Worm (Caenorhabditis elegans) whole organism, early embryonic: ENCODE data around the gene C11E4.6.

Experiments
- B0310.2 ChIP-seq: sonication (generic microtip); optimal IDR thresholded peaks from 2 replicates; lab custom pipeline; 2016; ENCODE audit warnings: mild to moderate bottlenecking, missing genetic modification characterization, missing compliant biosample characterization
- F13C5.2 ChIP-seq: sonication (generic microtip); optimal IDR thresholded peaks from 2 replicates; lab custom pipeline; 2017; ENCODE audit warnings: mild to moderate bottlenecking, missing genetic modification characterization, inconsistent platforms, missing compliant biosample characterization
- aly-1 ChIP-seq: sonication (generic microtip); optimal IDR thresholded peaks from 2 replicates; lab custom pipeline; 2016; ENCODE audit warnings: missing genetic modification characterization, missing compliant biosample characterization
- ama-1 ChIP-seq: fragments of 150-350 bp; optimal IDR thresholded peaks from 2 replicates; lab custom pipeline; 2014
- ceh-13 ChIP-seq: fragments of 200-800 bp; sonication (Bioruptor generic); optimal IDR thresholded peaks from 2 replicates; lab custom pipeline; 2018; ENCODE audit warnings: mild to moderate bottlenecking, missing genetic modification characterization, missing compliant biosample characterization
- ceh-36 ChIP-seq: sonication (generic microtip); optimal IDR thresholded peaks from 2 replicates; lab custom pipeline; 2016; ENCODE audit warnings: missing genetic modification characterization, inconsistent platforms, missing compliant biosample characterization
- ets-7 ChIP-seq: sonication (generic microtip); optimal IDR thresholded peaks from 2 replicates; lab custom pipeline; 2016; ENCODE audit warnings: missing genotype, missing genetic modification characterization, missing compliant biosample characterization
- flt-1 ChIP-seq: fragments of 200-800 bp; sonication (Bioruptor generic); IDR thresholded peaks from 2 replicates; pipeline ENCODE4 v1.3.6; 2022; ENCODE audit warnings: missing genetic modification characterization, missing compliant biosample characterization
- hmbx-1 ChIP-seq: sonication (generic microtip); optimal IDR thresholded peaks from 2 replicates; lab custom pipeline; 2016; ENCODE audit warnings: mild to moderate bottlenecking, missing genetic modification characterization, missing compliant biosample characterization
- hmg-4 ChIP-seq: fragments of 200-800 bp; sonication (Bioruptor generic); optimal IDR thresholded peaks from 2 replicates; lab custom pipeline; 2018; ENCODE audit warnings: mild to moderate bottlenecking, missing genetic modification characterization, missing compliant biosample characterization
- hnd-1 ChIP-seq: sonication (generic microtip); optimal IDR thresholded peaks from 2 replicates; lab custom pipeline; 2016; ENCODE audit warnings: missing genetic modification characterization, missing compliant biosample characterization
- pes-1 ChIP-seq: fragments of 200-800 bp; sonication (Bioruptor generic); IDR thresholded peaks from 2 replicates; pipeline ENCODE4 v1.3.6; 2022; ENCODE audit warnings: missing genetic modification reagents, missing genetic modification characterization, missing compliant biosample characterization
- scrt-1 ChIP-seq: fragments of 200-800 bp; sonication (Bioruptor generic); IDR thresholded peaks from 2 replicates; pipeline ENCODE4 v1.3.6; 2022; ENCODE audit warnings: missing genetic modification characterization, missing compliant biosample characterization
- sea-1 ChIP-seq: fragments of 200-800 bp; sonication (Bioruptor generic); conservative IDR thresholded peaks from 2 replicates; pipeline ENCODE4 v1.3.6; 2022; ENCODE audit warnings: missing genetic modification characterization, missing compliant biosample characterization
- tbx-11 ChIP-seq: fragments of 200-800 bp; sonication (Bioruptor generic); IDR thresholded peaks from 2 replicates; pipeline ENCODE4 v1.3.6; 2022; ENCODE audit warnings: missing genetic modification characterization, missing compliant biosample characterization
- tbx-37 ChIP-seq: fragments of 200-800 bp; sonication (Bioruptor generic); conservative IDR thresholded peaks from 2 replicates; pipeline ENCODE4 v1.3.6; 2022; ENCODE audit warnings: missing genetic modification reagents, missing genetic modification characterization, missing compliant biosample characterization
- tra-4 ChIP-seq: sonication (generic microtip); optimal IDR thresholded peaks from 2 replicates; lab custom pipeline; 2017; ENCODE audit warnings: missing genetic modification characterization, missing compliant biosample characterization

C11E4.6 gene

ce11 chrX:9584333-9584732 lies 26.0 kb upstream of the C11E4.6 start, which contains the start of gene gpx-5:
gpx-5 (plus strand) TSS chrX:9584668.
- no peak for TF ChIP-seq flt-1
- TF ChIP-seq scrt-1 (GFP tag; lab: Robert Waterston, UW) = no peak
- TF ChIP-seq ama-1 (lab: Kevin White, UChicago) = no peak
- TF ChIP-seq hmg-4 (GFP tag; lab: Kevin White, UChicago) = no peak
- no peak for TF ChIP-seq B0310.2 (tag; lab: Kevin White, UChicago)
- no peak for TF ChIP-seq pes-1 (GFP tag; lab: Robert Waterston, UW)
- TF ChIP-seq ets-7 = no peak
- no peak for TF ChIP-seq tra-4 (tag; lab: Kevin White, UChicago)
- no peak for TF ChIP-seq tbx-11 (GFP tag; lab: Robert Waterston, UW)
- no peak for TF ChIP-seq hnd-1 (tag; lab: Kevin White, UChicago)
- TF ChIP-seq F13C5.2 (tag; lab: Kevin White, UChicago) = no peak
- no peak for TF ChIP-seq ceh-36 (tag; lab: Kevin White, UChicago)
- TF ChIP-seq aly-1 (tag; lab: Kevin White, UChicago) = no peak
- TF ChIP-seq ceh-13 (GFP tag; lab: Kevin White, UChicago) = no peak
- TF ChIP-seq sea-1 = no peak
- TF ChIP-seq hmbx-1 (tag; lab: Kevin White, UChicago) = no peak
- no peak for TF ChIP-seq tbx-37 (GFP tag; lab: Robert Waterston, UW)

ce11 chrX:9585584-9586166 lies 24.7 kb upstream of the C11E4.6 start:
- TF ChIP-seq aly-1 (tag; lab: Kevin White, UChicago) (no peak), tra-4 (tag; lab: Kevin White, UChicago) (no peak), hmg-4 (GFP tag; lab: Kevin White, UChicago) (no peak), flt-1 (no peak), ets-7 (no peak)

DNA sequence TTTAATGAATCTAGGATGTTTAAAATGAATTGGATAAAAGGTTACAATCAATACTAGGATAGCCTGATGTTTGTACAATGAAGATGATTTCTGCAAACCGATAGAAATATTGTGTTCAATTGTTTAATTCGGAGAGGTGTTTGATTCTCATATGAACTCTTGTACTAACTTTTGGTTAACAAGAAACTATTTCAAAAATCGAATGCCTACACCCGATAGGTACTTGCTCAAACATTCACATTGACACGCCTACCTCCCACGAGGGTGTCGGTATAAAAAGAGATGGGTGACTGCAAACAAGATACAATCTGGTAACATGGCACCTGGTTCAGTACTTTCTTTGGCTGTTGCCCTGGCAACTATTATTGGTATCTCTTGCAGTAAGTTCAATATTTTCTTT lies 22.7 kb upstream of the C11E4.6 start, which contains the start of gene gpx-3:
gpx-3 (plus strand) TSS at position 301 of the 400 bp plus-strand sequence.
- TF ChIP-seq aly-1 (tag; lab: Kevin White, UChicago) = no peak
- TF ChIP-seq ama-1 (lab: Kevin White, UChicago) = no peak
- TF ChIP-seq flt-1 = no peak
- TF ChIP-seq ceh-36 (tag; lab: Kevin White, UChicago) = no peak
- no peak for TF ChIP-seq sea-1
- TF ChIP-seq ets-7 = no peak
- no peak for TF ChIP-seq tra-4 (tag; lab: Kevin White, UChicago)
- TF ChIP-seq ceh-13 (GFP tag; lab: Kevin White, UChicago) = no peak
- no peak for TF ChIP-seq pes-1 (GFP tag; lab: Robert Waterston, UW)
- no peak for TF ChIP-seq scrt-1 (GFP tag; lab: Robert Waterston, UW)
- no peak for TF ChIP-seq hnd-1 (tag; lab: Kevin White, UChicago)

- TF ChIP-seq scrt-1 (GFP tag; lab: Robert Waterston, UW) (no peak), tbx-37 (GFP tag; lab: Robert Waterston, UW) (no peak), B0310.2 (tag; lab: Kevin White, UChicago) (no peak), hmg-4 (GFP tag; lab: Kevin White, UChicago) (no peak)
These were observed 21.2 kb upstream of the C11E4.6 start, which contains the start of gene del-8 for ce11 chrX:9589123-9589522. del-8 (plus strand) TSS chrX:9589423.

DNA sequence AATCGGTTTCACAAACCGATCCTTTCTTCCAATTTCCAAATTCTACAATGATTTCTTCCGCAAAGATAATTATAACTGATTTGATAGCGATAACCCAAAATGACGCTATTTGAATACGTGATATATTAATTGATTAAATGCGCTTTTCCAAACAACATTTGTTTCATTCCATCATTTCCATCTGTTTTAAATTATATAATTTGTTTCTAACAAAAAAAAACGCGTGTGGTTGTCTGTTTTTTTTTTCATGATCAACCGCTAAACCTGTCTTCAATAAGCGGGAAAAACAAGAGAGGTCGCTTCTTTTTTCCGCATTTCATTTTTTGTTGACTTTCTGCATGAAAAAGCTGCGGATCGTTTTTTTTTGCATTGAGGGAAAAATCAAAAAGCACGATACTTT lies 13.1 kb upstream of the C11E4.6 start:
- TF ChIP-seq tbx-11 (GFP tag; lab: Robert Waterston, UW) (no peak), flt-1 (no peak), ets-7 (no peak), scrt-1 (GFP tag; lab: Robert Waterston, UW) (no peak), ceh-36 (tag; lab: Kevin White, UChicago) (no peak), F13C5.2 (tag; lab: Kevin White, UChicago) (no peak), hmg-4 (GFP tag; lab: Kevin White, UChicago) (no peak), tra-4 (tag; lab: Kevin White, UChicago) (no peak), hmbx-1 (tag; lab: Kevin White, UChicago) (no peak), pes-1 (GFP tag; lab: Robert Waterston, UW) (no peak), sea-1 (no peak), ama-1 (lab: Kevin White, UChicago) (no peak), hnd-1 (tag; lab: Kevin White, UChicago) (no peak), tbx-37 (GFP tag; lab: Robert Waterston, UW) (no peak), aly-1 (tag; lab: Kevin White, UChicago) (no peak), B0310.2 (tag; lab: Kevin White, UChicago) (no peak), ceh-13 (GFP tag; lab: Kevin White, UChicago) (no peak)

DNA sequence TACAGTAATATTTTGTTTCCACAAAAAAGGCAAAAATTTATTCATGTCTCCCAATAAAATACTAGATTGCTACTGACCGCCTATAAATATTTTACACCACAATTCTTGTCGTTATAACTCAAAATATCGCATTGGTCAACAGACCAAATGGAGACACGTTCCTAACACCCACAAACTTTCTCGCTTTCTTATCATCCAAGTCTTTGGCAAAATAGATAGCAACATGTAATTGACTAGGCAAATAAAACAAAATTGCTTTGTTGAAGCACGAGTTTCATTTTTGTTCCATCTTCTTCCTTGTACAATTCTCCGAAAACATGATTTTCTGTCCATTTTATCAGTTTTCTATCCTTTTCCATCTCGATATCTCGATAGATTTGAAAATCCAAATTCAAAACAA lies 7.7 kb upstream of the C11E4.6 start:
- TF ChIP-seq flt-1 (no peak), F13C5.2 (tag; lab: Kevin White, UChicago) (no peak), B0310.2 (tag; lab: Kevin White, UChicago) (no peak), hnd-1 (tag; lab: Kevin White, UChicago) (no peak)

DNA sequence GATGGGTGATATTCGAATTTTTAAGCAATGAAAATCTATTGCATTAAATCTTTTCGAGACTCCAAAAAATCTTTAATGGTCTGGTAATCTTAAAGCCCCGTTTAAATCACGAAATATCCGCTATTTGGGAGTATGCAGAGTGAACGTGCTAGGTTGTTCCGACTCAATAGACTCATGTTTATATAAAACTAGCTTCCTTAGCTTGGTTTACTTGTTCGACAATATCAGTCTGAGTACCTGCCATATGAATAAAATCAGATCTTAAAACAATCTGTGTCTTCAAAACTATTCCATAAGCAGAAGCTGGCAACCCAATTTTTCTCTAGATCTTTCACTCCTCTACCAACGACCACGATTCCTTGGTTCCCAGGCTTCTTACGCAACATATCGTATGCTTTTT lies 7.2 kb upstream of the C11E4.6 start:
- TF ChIP-seq ama-1 (lab: Kevin White, UChicago) (no peak), hmbx-1 (tag; lab: Kevin White, UChicago) (no peak), flt-1 (no peak), sea-1 (no peak), ceh-13 (GFP tag; lab: Kevin White, UChicago) (no peak), tra-4 (tag; lab: Kevin White, UChicago) (no peak), aly-1 (tag; lab: Kevin White, UChicago) (no peak), ets-7 (no peak), pes-1 (GFP tag; lab: Robert Waterston, UW) (no peak), hmg-4 (GFP tag; lab: Kevin White, UChicago) (no peak), ceh-36 (tag; lab: Kevin White, UChicago) (no peak), scrt-1 (GFP tag; lab: Robert Waterston, UW) (no peak), tbx-11 (GFP tag; lab: Robert Waterston, UW) (no peak), B0310.2 (tag; lab: Kevin White, UChicago) (no peak), hnd-1 (tag; lab: Kevin White, UChicago) (no peak)
